Worm (Caenorhabditis elegans) whole organism, L1 larva: ENCODE measurements around the gene nhr-126.

Experiments used
- F16B12.6 ChIP-seq: fragments of 150-350 bp; optimal IDR thresholded peaks from 2 replicates; lab custom pipeline; 2014; ENCODE audit warnings: missing biosample characterization, missing genetic modification characterization
- ceh-88 ChIP-seq: fragments of 200-800 bp; sonication (Bioruptor generic); IDR thresholded peaks from 2 replicates; pipeline ENCODE4 v1.3.6; 2022; ENCODE audit warnings: missing genetic modification characterization, missing compliant biosample characterization
- ceh-90 ChIP-seq: sonication (generic microtip); optimal IDR thresholded peaks from 2 replicates; lab custom pipeline; 2016; ENCODE audit warnings: missing genetic modification characterization, missing compliant biosample characterization
- ces-1 ChIP-seq: fragments of 150-350 bp; optimal IDR thresholded peaks from 2 replicates; lab custom pipeline; 2014; ENCODE audit warnings: missing biosample characterization, missing genetic modification reagents, missing genetic modification characterization
- dsc-1 ChIP-seq: sonication (generic microtip); optimal IDR thresholded peaks from 2 replicates; lab custom pipeline; 2016; ENCODE audit warnings: mild to moderate bottlenecking, missing genetic modification characterization, missing compliant biosample characterization
- efl-1 ChIP-seq, 4 experiments: fragments of 150-350 bp; optimal IDR thresholded peaks in 3 of 4; peaks in 1 of 4; 1 replicate in 1 of 4; 2 replicates in 3 of 4; lab custom pipeline; 2014; ENCODE audit warnings: missing biosample characterization in 2 of 4, missing genetic modification characterization in 2 of 4, missing genetic modification reagents in 2 of 4
- egl-13 ChIP-seq: sonication (generic microtip); optimal IDR thresholded peaks from 2 replicates; lab custom pipeline; 2016; ENCODE audit warnings: missing genotype, missing genetic modification reagents, missing genetic modification characterization, missing compliant biosample characterization
- elt-2 ChIP-seq: sonication (generic microtip); optimal IDR thresholded peaks from 2 replicates; lab custom pipeline; 2016; ENCODE audit warnings: missing genetic modification characterization, mild to moderate bottlenecking, inconsistent platforms, missing compliant biosample characterization, missing genetic modification reagents
- fkh-10 ChIP-seq: sonication (generic microtip); optimal IDR thresholded peaks from 2 replicates; lab custom pipeline; 2017; ENCODE audit warnings: missing biosample characterization, missing genetic modification reagents, missing genetic modification characterization
- fos-1 ChIP-seq: fragments of 150-350 bp; optimal IDR thresholded peaks from 2 replicates; lab custom pipeline; 2014; ENCODE audit warnings: missing biosample characterization, missing genetic modification characterization
- hlh-17 ChIP-seq: fragments of 200-800 bp; sonication (Bioruptor generic); optimal IDR thresholded peaks from 2 replicates; lab custom pipeline; 2018; ENCODE audit warnings: missing genetic modification characterization, mild to moderate bottlenecking, missing compliant biosample characterization, moderate library complexity, borderline replicate concordance
- hlh-4 ChIP-seq: sonication (generic microtip); optimal IDR thresholded peaks from 2 replicates; lab custom pipeline; 2016; ENCODE audit warnings: mild to moderate bottlenecking, missing genetic modification characterization, missing compliant biosample characterization
- irx-1 ChIP-seq: sonication (generic microtip); optimal IDR thresholded peaks from 2 replicates; lab custom pipeline; 2016; ENCODE audit warnings: missing genetic modification characterization, missing compliant biosample characterization
- isw-1 ChIP-seq: fragments of 200-800 bp; sonication (Bioruptor generic); IDR thresholded peaks from 2 replicates; pipeline ENCODE4 v1.3.6; 2022; ENCODE audit warnings: missing genetic modification characterization, missing compliant biosample characterization
- jun-1 ChIP-seq: fragments of 150-350 bp; optimal IDR thresholded peaks from 2 replicates; lab custom pipeline; 2014; ENCODE audit warnings: missing biosample characterization, missing genetic modification reagents, missing genetic modification characterization
- lin-14 ChIP-seq: fragments of 200-800 bp; sonication (Bioruptor generic); optimal IDR thresholded peaks from 2 replicates; lab custom pipeline; 2018; ENCODE audit warnings: mild to moderate bottlenecking, missing genetic modification characterization, moderate library complexity, missing compliant biosample characterization
- lin-35 ChIP-seq, 2 experiments: fragments of 150-350 bp; optimal IDR thresholded peaks; 2 replicates each; lab custom pipeline; 2014; ENCODE audit warnings: missing biosample characterization in 2 of 2, missing genetic modification characterization in 2 of 2, missing genetic modification reagents in 2 of 2
- mab-9 ChIP-seq: fragments of 200-800 bp; sonication (Bioruptor generic); IDR thresholded peaks from 2 replicates; pipeline ENCODE4 v1.3.6; 2022; ENCODE audit warnings: missing genetic modification reagents, missing genetic modification characterization, missing compliant biosample characterization
- mdl-1 ChIP-seq, 2 experiments: fragments of 150-350 bp; optimal IDR thresholded peaks; 2 replicates each; lab custom pipeline; 2014 to 2017; ENCODE audit warnings: missing biosample characterization in 2 of 2, missing genetic modification characterization in 2 of 2, inconsistent platforms in 1 of 2
- mep-1 ChIP-seq: fragments of 150-350 bp; optimal IDR thresholded peaks from 2 replicates; lab custom pipeline; 2014; ENCODE audit warnings: missing biosample characterization, missing genetic modification characterization
- nhr-11 ChIP-seq: fragments of 150-350 bp; optimal IDR thresholded peaks from 2 replicates; lab custom pipeline; 2014; ENCODE audit warnings: missing biosample characterization, missing genetic modification characterization
- nhr-12 ChIP-seq: sonication (generic microtip); optimal IDR thresholded peaks from 2 replicates; lab custom pipeline; 2017; ENCODE audit warnings: missing biosample characterization, missing genetic modification characterization
- nhr-20 ChIP-seq: sonication (generic microtip); optimal IDR thresholded peaks from 2 replicates; lab custom pipeline; 2016; ENCODE audit warnings: mild to moderate bottlenecking, missing genetic modification characterization, missing compliant biosample characterization
- nhr-77 ChIP-seq: fragments of 150-350 bp; optimal IDR thresholded peaks from 2 replicates; lab custom pipeline; 2014; ENCODE audit warnings: missing biosample characterization, missing genetic modification characterization
- nhr-84 ChIP-seq: sonication (generic microtip); optimal IDR thresholded peaks from 2 replicates; lab custom pipeline; 2017; ENCODE audit warnings: missing biosample characterization, missing genetic modification characterization
- nhr-90 ChIP-seq: sonication (generic microtip); optimal IDR thresholded peaks from 2 replicates; lab custom pipeline; 2016; ENCODE audit warnings: mild to moderate bottlenecking, missing genetic modification characterization, missing compliant biosample characterization; ENCODE audit not compliant: poor library complexity
- pag-3 ChIP-seq: sonication (generic microtip); optimal IDR thresholded peaks from 2 replicates; lab custom pipeline; 2017; ENCODE audit warnings: missing genetic modification characterization, mild to moderate bottlenecking, missing compliant biosample characterization, antibody characterized with exemption, borderline replicate concordance; ENCODE audit not compliant: insufficient read depth
- rnt-1 ChIP-seq: sonication (generic microtip); optimal IDR thresholded peaks from 2 replicates; lab custom pipeline; 2016; ENCODE audit warnings: mild to moderate bottlenecking, missing genetic modification characterization, moderate library complexity, missing compliant biosample characterization
- skn-1 ChIP-seq: fragments of 150-350 bp; optimal IDR thresholded peaks from 2 replicates; lab custom pipeline; 2014; ENCODE audit warnings: missing biosample characterization, missing genetic modification characterization
- snpc-4 ChIP-seq: fragments of 150-350 bp; optimal IDR thresholded peaks from 2 replicates; lab custom pipeline; 2014; ENCODE audit warnings: missing biosample characterization, missing genetic modification characterization
- snu-23 ChIP-seq: sonication (generic microtip); optimal IDR thresholded peaks from 2 replicates; lab custom pipeline; 2016; ENCODE audit warnings: missing genetic modification characterization, missing compliant biosample characterization
- sup-37 ChIP-seq: fragments of 200-800 bp; sonication (Bioruptor generic); optimal IDR thresholded peaks from 2 replicates; lab custom pipeline; 2018; ENCODE audit warnings: mild to moderate bottlenecking, missing genetic modification characterization, missing compliant biosample characterization
- tlp-1 ChIP-seq: fragments of 150-350 bp; optimal IDR thresholded peaks from 2 replicates; lab custom pipeline; 2014; ENCODE audit warnings: missing biosample characterization, missing genetic modification characterization
- unc-130 ChIP-seq: fragments of 150-350 bp; optimal IDR thresholded peaks from 2 replicates; lab custom pipeline; 2017; ENCODE audit warnings: missing biosample characterization, missing genetic modification characterization, inconsistent platforms
- unc-30 ChIP-seq: sonication (generic microtip); optimal IDR thresholded peaks from 2 replicates; lab custom pipeline; 2017; ENCODE audit warnings: missing biosample characterization, missing genetic modification characterization
- unc-98 ChIP-seq: fragments of 200-800 bp; sonication (Bioruptor generic); IDR thresholded peaks from 2 replicates; pipeline ENCODE4 v1.3.6; 2022; ENCODE audit warnings: missing genetic modification characterization, missing compliant biosample characterization
- zag-1 ChIP-seq: fragments of 150-350 bp; optimal IDR thresholded peaks from 2 replicates; lab custom pipeline; 2014; ENCODE audit warnings: missing biosample characterization, missing genetic modification characterization
- ztf-4 ChIP-seq: fragments of 150-350 bp; optimal IDR thresholded peaks from 2 replicates; lab custom pipeline; 2014; ENCODE audit warnings: missing biosample characterization, missing genetic modification characterization

Gene nhr-126

DNA sequence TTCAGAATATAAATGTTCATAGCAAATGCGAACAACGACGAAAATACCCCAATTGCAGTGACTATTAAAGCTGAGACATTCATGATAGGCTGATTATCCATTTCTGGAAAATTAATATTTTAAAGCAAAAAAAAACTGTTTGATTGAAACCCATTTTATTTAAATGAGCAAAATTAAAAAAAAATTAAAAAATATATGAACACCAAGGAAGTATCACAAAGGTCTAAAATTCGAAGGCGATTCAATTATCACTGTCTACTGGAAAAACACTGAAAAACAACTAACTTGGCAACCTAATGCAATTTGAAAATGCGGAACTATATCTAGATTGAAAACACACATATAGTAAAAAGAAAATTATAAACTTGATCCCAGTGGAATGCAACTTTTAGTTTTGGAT, 37.8 kb upstream of the nhr-126 start, which contains the start of gene srbc-42:
TSS of gene srbc-42 (minus strand) at position 101 of the 400 bp plus-strand sequence.
- no peak for TF ChIP-seq ces-1 (GFP tag; lab: Kevin White, UChicago)
- TF ChIP-seq ceh-88, result no peak
- no peak for TF ChIP-seq mdl-1 (tag; optimal IDR thresholded peaks at IDR 0.05; lab: Kevin White, UChicago)
- no peak for TF ChIP-seq pag-3 (tag; lab: Kevin White, UChicago)
- TF ChIP-seq isw-1 (GFP tag; lab: Robert Waterston, UW), result no peak

DNA sequence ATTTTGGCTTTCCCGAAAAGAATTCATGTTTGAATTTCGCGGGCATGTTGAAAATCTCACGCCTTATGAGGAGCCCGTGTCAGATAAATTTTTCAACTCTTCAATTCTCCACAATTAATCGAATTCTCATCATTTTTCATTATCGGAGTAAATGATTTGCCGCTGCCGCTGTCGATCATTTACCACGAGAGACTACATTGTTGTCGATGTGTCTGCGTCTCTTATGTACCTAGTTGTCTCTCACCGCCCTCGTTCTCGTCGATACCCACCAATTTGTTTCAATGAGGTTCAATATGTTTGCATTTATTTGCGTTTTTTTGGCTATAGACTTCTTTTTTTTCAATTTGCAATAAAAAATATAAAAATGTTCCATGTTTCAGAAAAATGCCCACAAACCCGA, 36.8 kb upstream of the nhr-126 start, which contains the start of gene nhr-13:
TSS of gene nhr-13 (plus strand) at position 369 of the 400 bp plus-strand sequence.
- peak in 1 of 2 experiments; percentile 17 for TF ChIP-seq efl-1 (optimal IDR thresholded peaks at IDR 0.05; lab: Kevin White, UChicago)
- TF ChIP-seq efl-1 (GFP tag; optimal IDR thresholded peaks at IDR 0.05 in 1 of 2; lab: Kevin White, UChicago), result peak in 1 of 2 experiments; percentile 50
- TF ChIP-seq dsc-1, result peak; percentile 64
- no peak for TF ChIP-seq nhr-11 (tag; lab: Kevin White, UChicago)
- TF ChIP-seq lin-14 (GFP tag; lab: Kevin White, UChicago), result no peak
- TF ChIP-seq rnt-1 (tag; lab: Kevin White, UChicago), result peak; percentile 18
- TF ChIP-seq elt-2 (tag; lab: Kevin White, UChicago), result peak; percentile 50
- no peak for TF ChIP-seq fos-1 (tag; lab: Kevin White, UChicago)
- TF ChIP-seq pag-3 (tag; lab: Kevin White, UChicago), result no peak
- TF ChIP-seq snu-23 (GFP tag; lab: Kevin White, UChicago), result peak; percentile 30
- TF ChIP-seq tlp-1 (tag; lab: Kevin White, UChicago), result no peak
- TF ChIP-seq mdl-1 (tag; optimal IDR thresholded peaks at IDR 0.05; lab: Kevin White, UChicago), result peak in 1 of 2 experiments; percentile 43
- no peak for TF ChIP-seq F16B12.6 (tag; lab: Kevin White, UChicago)
- TF ChIP-seq lin-35 (GFP tag; optimal IDR thresholded peaks at IDR 0.05; lab: Kevin White, UChicago), result peak in 1 of 2 experiments; percentile 36
- TF ChIP-seq nhr-90, result peak; percentile 17
- TF ChIP-seq nhr-20 (tag; lab: Kevin White, UChicago), result peak; percentile 85

DNA sequence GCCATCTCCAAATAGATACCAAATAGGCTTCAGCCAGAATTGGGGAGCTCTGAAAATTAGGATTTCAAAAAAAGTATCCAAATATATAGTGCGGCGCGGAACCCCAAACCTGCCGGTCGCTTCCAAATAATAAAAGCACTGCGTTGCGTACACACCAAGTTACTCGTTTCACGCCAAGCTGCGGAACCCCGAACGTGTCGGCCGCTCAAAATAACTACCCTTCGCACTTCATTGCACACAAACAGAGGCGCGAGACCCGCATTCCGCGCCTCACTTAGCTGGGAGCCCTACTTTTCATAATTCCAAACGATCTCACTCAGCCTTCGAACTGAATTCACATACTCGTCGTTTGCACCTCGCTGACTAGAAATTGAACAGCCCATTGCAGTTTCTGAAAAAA, 29.3 kb upstream of the nhr-126 start:
- TF ChIP-seq snpc-4 (tag; lab: Kevin White, UChicago) (peak; percentile 26), ztf-4 (tag; lab: Kevin White, UChicago) (no peak), hlh-4 (tag; lab: Kevin White, UChicago) (no peak), mep-1 (tag; lab: Kevin White, UChicago) (no peak), ceh-90 (tag; lab: Kevin White, UChicago) (no peak), fkh-10 (no peak), unc-30 (tag; lab: Kevin White, UChicago) (no peak), sup-37 (GFP tag; lab: Kevin White, UChicago) (no peak)
- TF ChIP-seq, all 84 proteins: peak for 1

DNA sequence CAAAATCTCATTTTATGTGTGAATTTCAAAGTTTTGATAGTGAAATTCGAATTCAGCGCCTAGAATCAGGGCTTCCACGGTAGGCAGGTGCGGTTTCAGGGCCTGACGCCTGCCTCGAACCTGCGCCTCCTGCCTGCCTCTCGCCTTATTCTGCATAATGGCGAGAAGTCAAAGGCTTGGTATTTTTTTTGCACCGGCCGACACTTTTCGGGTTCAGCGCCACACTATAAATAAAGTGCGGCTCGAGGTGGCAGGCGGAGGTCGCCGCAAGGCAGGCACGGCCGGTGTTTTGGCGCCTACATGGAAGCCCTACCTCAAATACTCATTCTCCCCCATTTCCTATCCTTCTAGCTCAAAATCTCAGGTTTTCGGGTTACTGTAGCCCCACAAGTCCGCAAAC, 28.5 kb upstream of the nhr-126 start:
- TF ChIP-seq skn-1 (tag; lab: Kevin White, UChicago) (no peak), jun-1 (tag; lab: Kevin White, UChicago) (no peak), unc-30 (tag; lab: Kevin White, UChicago) (no peak), nhr-84 (tag; lab: Kevin White, UChicago) (no peak), elt-2 (tag; lab: Kevin White, UChicago) (no peak), unc-130 (tag; lab: Kevin White, UChicago) (no peak), nhr-77 (tag; lab: Kevin White, UChicago) (no peak), zag-1 (tag; lab: Kevin White, UChicago) (no peak)

DNA sequence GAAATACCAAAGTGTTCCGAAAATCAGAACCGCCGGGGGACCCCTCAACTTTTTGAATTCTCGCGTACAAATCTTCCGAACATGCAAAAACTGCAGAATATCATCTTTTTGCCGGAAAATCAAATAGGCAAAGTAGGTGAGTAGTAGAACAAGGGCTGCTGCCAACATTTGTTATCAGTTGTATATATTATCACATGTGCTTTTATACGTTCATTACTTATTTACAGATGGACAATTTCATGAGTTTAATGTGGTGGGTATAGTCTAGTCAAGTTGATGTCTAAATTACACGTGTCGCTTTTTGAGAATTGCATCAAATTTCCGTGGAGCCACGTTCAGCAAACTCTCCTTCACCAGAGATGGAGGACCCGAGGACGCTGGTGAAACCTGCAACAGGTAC, 27.6 kb upstream of the nhr-126 start, which contains the start of gene cyp-32B1:
TSS of gene cyp-32B1 (minus strand) at position 176 of the 400 bp plus-strand sequence.
- TF ChIP-seq nhr-12 (no peak), nhr-90 (no peak), mab-9 (GFP tag; lab: Robert Waterston, UW) (no peak), elt-2 (tag; lab: Kevin White, UChicago) (peak; percentile 34), irx-1 (tag; lab: Kevin White, UChicago) (no peak), lin-35 (GFP tag; optimal IDR thresholded peaks at IDR 0.05; lab: Kevin White, UChicago) (peak in 1 of 2 experiments; percentile 5), lin-14 (GFP tag; lab: Kevin White, UChicago) (no peak), hlh-17 (no peak), egl-13 (no peak), unc-98 (GFP tag; lab: Robert Waterston, UW) (no peak), unc-30 (tag; lab: Kevin White, UChicago) (no peak), dsc-1 (no peak)
- TF ChIP-seq, all 84 proteins: peak for 2
